Fruit fly (Drosophila melanogaster) Kc167 (cell line): ENCODE measurements around the gene CG32845.

Experiments used
- Sin3A ChIP-seq: fragments of >200 bp; optimal IDR thresholded peaks from 2 replicates; lab custom pipeline; 2018; ENCODE audit warnings: missing external identifiers
- insv ChIP-seq: fragments of >200 bp; optimal IDR thresholded peaks from 3 replicates; lab custom pipeline; 2018; ENCODE audit warnings: missing external identifiers
- psq ChIP-seq: fragments of >200 bp; optimal IDR thresholded peaks from 2 replicates; lab custom pipeline; 2017; ENCODE audit warnings: missing external identifiers

dm6 chr3L:294841-295408 is 21.7 kb upstream of the CG32845 start:
- TF ChIP-seq Sin3A (lab: Kevin White, UChicago) (no peak), psq (lab: Kevin White, UChicago) (no peak), insv (lab: Kevin White, UChicago) (no peak)
